Fruit fly (Drosophila melanogaster) whole organism, wandering third instar larva: ENCODE results near the gene CG31805.

Source experiments
- Abd-B ChIP-seq: fragments of >200 bp; optimal IDR thresholded peaks from 2 replicates; lab custom pipeline; 2017; ENCODE audit warnings: missing biosample characterization, missing genetic modification characterization
- CG9705 ChIP-seq: fragments of 200-800 bp; sonication (Bioruptor generic); optimal IDR thresholded peaks from 2 replicates; lab custom pipeline; 2018; ENCODE audit warnings: missing biosample characterization, mild to moderate bottlenecking, missing genetic modification characterization
- CrebA ChIP-seq: fragments of 200-800 bp; sonication (Bioruptor generic); optimal IDR thresholded peaks from 2 replicates; lab custom pipeline; 2016; ENCODE audit warnings: missing biosample characterization, mild to moderate bottlenecking, missing genetic modification characterization, borderline replicate concordance
- Dfd ChIP-seq: fragments of >200 bp; optimal IDR thresholded peaks from 2 replicates; lab custom pipeline; 2017; ENCODE audit warnings: missing biosample characterization, missing genetic modification characterization
- Dif ChIP-seq: fragments of 200-275, 200-300 bp; sonication (Bioruptor generic); optimal IDR thresholded peaks from 2 replicates; lab custom pipeline; 2018; ENCODE audit warnings: missing biosample characterization, missing genetic modification characterization; ENCODE audit not compliant: partially characterized antibody
- GATAd ChIP-seq: sonication (Bioruptor generic); optimal IDR thresholded peaks from 2 replicates; lab custom pipeline; 2016; ENCODE audit warnings: missing biosample characterization, missing genetic modification characterization
- HLH106 ChIP-seq: fragments of 200-800 bp; optimal IDR thresholded peaks from 3 replicates; lab custom pipeline; 2019; ENCODE audit warnings: missing biosample characterization, mild to moderate bottlenecking, missing genetic modification characterization, moderate library complexity
- Hnf4 ChIP-seq: fragments of 200-800 bp; sonication (Bioruptor generic); optimal IDR thresholded peaks from 2 replicates; lab custom pipeline; 2016; ENCODE audit warnings: missing biosample characterization, mild to moderate bottlenecking, missing genetic modification characterization
- Hr78 ChIP-seq: fragments of >200 bp; optimal IDR thresholded peaks from 2 replicates; lab custom pipeline; 2017; ENCODE audit warnings: missing biosample characterization, missing genetic modification characterization
- Hr83 ChIP-seq: fragments of 200-300 bp; sonication (Bioruptor generic); optimal IDR thresholded peaks from 2 replicates; lab custom pipeline; 2016; ENCODE audit warnings: missing biosample characterization, mild to moderate bottlenecking, missing genetic modification characterization, moderate library complexity; ENCODE audit not compliant: poor library complexity, severe bottlenecking
- Jra ChIP-seq: sonication (Bioruptor generic); optimal IDR thresholded peaks from 2 replicates; lab custom pipeline; 2016; ENCODE audit warnings: missing biosample characterization, missing genetic modification characterization
- Mio ChIP-seq: sonication (Bioruptor generic); optimal IDR thresholded peaks from 2 replicates; lab custom pipeline; 2016; ENCODE audit warnings: missing biosample characterization, missing genetic modification characterization
- Myc ChIP-seq: fragments of >200 bp; optimal IDR thresholded peaks from 2 replicates; lab custom pipeline; 2017
- N ChIP-seq: fragments of >200 bp; optimal IDR thresholded peaks from 2 replicates; lab custom pipeline; 2018; ENCODE audit warnings: missing biosample characterization, missing external identifiers, missing genetic modification characterization
- OdsH ChIP-seq: fragments of 200-800 bp; sonication (Bioruptor generic); optimal IDR thresholded peaks from 2 replicates; lab custom pipeline; 2016; ENCODE audit warnings: missing biosample characterization, mild to moderate bottlenecking, missing genetic modification characterization
- Rel ChIP-seq, 2 experiments: fragments of 200-800 bp; sonication (Bioruptor generic) in 1 of 2; optimal IDR thresholded peaks; 2 replicates in 1 of 2; 3 replicates in 1 of 2; lab custom pipeline; 2016 to 2019; ENCODE audit warnings: mild to moderate bottlenecking in 2 of 2, missing biosample characterization in 2 of 2, missing genetic modification characterization in 2 of 2, moderate library complexity in 1 of 2
- Sp1 ChIP-seq: fragments of 200-800 bp; sonication (Bioruptor generic); optimal IDR thresholded peaks from 3 replicates; lab custom pipeline; 2019; ENCODE audit warnings: missing biosample characterization, mild to moderate bottlenecking, missing genetic modification characterization, moderate library complexity
- Vsx2 ChIP-seq: fragments of 200-300, 225-300 bp; sonication (Bioruptor generic); optimal IDR thresholded peaks from 2 replicates; lab custom pipeline; 2018; ENCODE audit warnings: missing biosample characterization, missing genetic modification characterization; ENCODE audit not compliant: partially characterized antibody
- br ChIP-seq: fragments of 200-800 bp; sonication (Bioruptor generic); optimal IDR thresholded peaks from 2 replicates; lab custom pipeline; 2016; ENCODE audit warnings: missing biosample characterization, missing genetic modification characterization
- dl ChIP-seq, 2 experiments: fragments of 175-275, 200-275 bp in 1 of 2; fragments of 200-275 bp in 1 of 2; sonication (Bioruptor generic); optimal IDR thresholded peaks; lab custom pipeline; 2018; ENCODE audit warnings: mild to moderate bottlenecking in 2 of 2, missing biosample characterization in 2 of 2, missing genetic modification characterization in 2 of 2, moderate library complexity in 2 of 2; ENCODE audit not compliant: partially characterized antibody in 2 of 2, insufficient read depth in 1 of 2
- dmrt93B ChIP-seq: fragments of 200-800 bp; sonication (Bioruptor generic); optimal IDR thresholded peaks from 2 replicates; lab custom pipeline; 2018; ENCODE audit warnings: missing biosample characterization, mild to moderate bottlenecking, missing genetic modification characterization
- foxo ChIP-seq, 2 experiments: fragments of 200-800 bp; sonication (Bioruptor generic); optimal IDR thresholded peaks; 2 replicates in 1 of 2; 3 replicates in 1 of 2; lab custom pipeline; 2016 to 2017; ENCODE audit warnings: missing biosample characterization in 2 of 2, missing genetic modification characterization in 2 of 2
- fru ChIP-seq: fragments of 200-800 bp; sonication (Bioruptor generic); optimal IDR thresholded peaks from 3 replicates; lab custom pipeline; 2016; ENCODE audit warnings: missing biosample characterization, mild to moderate bottlenecking, missing genetic modification characterization
- jim ChIP-seq: fragments of 175-275, 200-325 bp; sonication (Bioruptor generic); optimal IDR thresholded peaks from 2 replicates; lab custom pipeline; 2016; ENCODE audit warnings: missing biosample characterization, mild to moderate bottlenecking, missing genetic modification characterization
- lola ChIP-seq: fragments of >200 bp; optimal IDR thresholded peaks from 2 replicates; lab custom pipeline; 2017; ENCODE audit warnings: missing biosample characterization, missing genetic modification characterization
- psq ChIP-seq: fragments of 200-800 bp; sonication (Bioruptor generic); optimal IDR thresholded peaks from 3 replicates; lab custom pipeline; 2017; ENCODE audit warnings: missing biosample characterization, mild to moderate bottlenecking, missing genetic modification characterization, moderate library complexity
- rgr ChIP-seq: fragments of 200-800 bp; sonication (Bioruptor generic); optimal IDR thresholded peaks from 3 replicates; lab custom pipeline; 2016; ENCODE audit warnings: missing biosample characterization, mild to moderate bottlenecking, missing genetic modification characterization
- sage ChIP-seq: fragments of 200-800 bp; sonication (Bioruptor generic); optimal IDR thresholded peaks from 2 replicates; lab custom pipeline; 2016; ENCODE audit warnings: missing biosample characterization, mild to moderate bottlenecking, missing genetic modification characterization
- sv ChIP-seq: fragments of 200-800 bp; sonication (Bioruptor generic); optimal IDR thresholded peaks from 3 replicates; lab custom pipeline; 2016; ENCODE audit warnings: missing biosample characterization, missing genetic modification characterization
- tai ChIP-seq: sonication (Bioruptor generic); optimal IDR thresholded peaks from 2 replicates; lab custom pipeline; 2016; ENCODE audit warnings: missing biosample characterization, missing genetic modification characterization
- usp ChIP-seq: fragments of >200 bp; optimal IDR thresholded peaks from 2 replicates; lab custom pipeline; 2017; ENCODE audit warnings: missing biosample characterization, missing genetic modification characterization
- woc ChIP-seq: sonication (Bioruptor generic); optimal IDR thresholded peaks from 2 replicates; lab custom pipeline; 2016; ENCODE audit warnings: missing biosample characterization, mild to moderate bottlenecking, missing genetic modification characterization

CG31805 gene

DNA sequence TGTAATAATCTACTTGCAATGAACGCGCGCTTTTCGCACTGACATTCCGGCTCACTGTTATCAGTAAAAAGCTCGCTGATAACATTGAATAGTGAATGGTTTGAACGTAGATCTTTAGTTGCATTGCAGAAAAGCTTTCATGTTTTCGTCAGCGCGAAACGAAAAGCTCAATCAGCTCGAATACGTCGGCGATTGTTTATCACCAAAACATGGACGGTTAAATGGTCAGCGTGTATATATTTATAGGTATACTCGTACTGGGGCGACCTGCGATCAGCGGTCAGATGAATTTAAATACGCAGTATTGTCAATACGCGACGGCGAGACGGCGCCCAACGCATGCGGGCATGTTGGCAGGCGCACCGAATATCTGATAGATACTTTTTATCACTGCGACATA lies 13.8 kb downstream of the CG31805 start:
- no peak for TF ChIP-seq Dif (GFP tag; lab: Kevin White, UChicago)
- TF ChIP-seq Rel (GFP tag; optimal IDR thresholded peaks at IDR 0.05; lab: Kevin White, UChicago): no peak
- TF ChIP-seq Rel (tag; optimal IDR thresholded peaks at IDR 0.05; lab: Kevin White, UChicago): peak; percentile 64
- TF ChIP-seq, all 38 proteins: peak for 1

DNA sequence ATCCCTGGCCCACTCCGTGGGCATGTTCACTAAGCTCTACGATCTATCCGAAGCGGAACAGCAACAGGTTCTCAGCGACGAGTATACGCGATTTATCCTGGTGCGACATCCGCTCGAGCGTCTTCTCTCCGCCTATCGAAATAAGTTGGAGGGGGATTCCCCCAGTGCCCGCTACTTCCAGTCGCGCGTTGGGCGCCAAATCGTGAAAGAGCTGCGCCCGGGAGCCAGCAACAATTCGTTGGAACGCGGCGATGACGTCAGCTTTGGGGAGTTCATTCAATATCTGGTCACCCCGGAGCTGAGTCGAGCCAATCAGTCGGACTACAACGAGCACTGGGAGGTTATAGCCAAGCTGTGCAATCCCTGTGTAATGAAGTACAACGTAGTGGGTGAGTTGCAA lies 14.9 kb downstream of the CG31805 start:
- TF ChIP-seq psq (GFP tag; lab: Kevin White, UChicago) (no peak), dl (GFP tag; optimal IDR thresholded peaks at IDR 0.05; lab: Kevin White, UChicago; ENCODE audit: insufficient read depth in 1 of 2, partially characterized antibody in 2 of 2) (no peak), Rel (GFP tag; optimal IDR thresholded peaks at IDR 0.05; lab: Kevin White, UChicago) (no peak), Rel (tag; optimal IDR thresholded peaks at IDR 0.05; lab: Kevin White, UChicago) (peak; percentile 59), OdsH (GFP tag; lab: Kevin White, UChicago) (no peak), HLH106 (tag; lab: Kevin White, UChicago) (no peak), Sp1 (GFP tag; lab: Kevin White, UChicago) (no peak), br (GFP tag; lab: Kevin White, UChicago) (no peak)

DNA sequence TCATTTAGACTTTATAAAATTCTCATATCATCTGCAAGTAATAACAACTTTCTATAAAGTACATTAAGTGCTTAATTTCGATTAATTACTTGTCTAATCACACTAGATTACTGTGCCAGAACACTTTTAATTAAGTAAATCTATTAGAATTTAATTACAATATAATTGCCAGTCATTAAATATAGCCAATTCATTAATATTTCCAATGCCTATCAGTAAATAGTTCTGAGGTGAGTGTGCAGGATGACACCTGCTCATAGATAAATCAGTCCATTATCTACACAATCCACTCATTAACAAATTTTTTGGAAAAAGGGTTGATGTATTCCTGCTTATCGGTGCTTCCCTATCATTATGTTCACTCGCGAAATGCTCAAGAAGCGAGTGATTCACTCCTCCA lies 15.6 kb downstream of the CG31805 start:
- no peak for TF ChIP-seq Hr78
- no peak for TF ChIP-seq Dfd (GFP tag; lab: Kevin White, UChicago)
- TF ChIP-seq usp (GFP tag; lab: Kevin White, UChicago): no peak
- TF ChIP-seq Sp1 (GFP tag; lab: Kevin White, UChicago): no peak
- no peak for TF ChIP-seq jim (GFP tag; lab: Kevin White, UChicago)
- TF ChIP-seq dmrt93B (GFP tag; lab: Kevin White, UChicago): no peak
- TF ChIP-seq GATAd (GFP tag; lab: Kevin White, UChicago): no peak
- no peak for TF ChIP-seq Hr83
- TF ChIP-seq Jra (GFP tag; lab: Kevin White, UChicago): no peak
- TF ChIP-seq Hnf4 (GFP tag; lab: Kevin White, UChicago): no peak

DNA sequence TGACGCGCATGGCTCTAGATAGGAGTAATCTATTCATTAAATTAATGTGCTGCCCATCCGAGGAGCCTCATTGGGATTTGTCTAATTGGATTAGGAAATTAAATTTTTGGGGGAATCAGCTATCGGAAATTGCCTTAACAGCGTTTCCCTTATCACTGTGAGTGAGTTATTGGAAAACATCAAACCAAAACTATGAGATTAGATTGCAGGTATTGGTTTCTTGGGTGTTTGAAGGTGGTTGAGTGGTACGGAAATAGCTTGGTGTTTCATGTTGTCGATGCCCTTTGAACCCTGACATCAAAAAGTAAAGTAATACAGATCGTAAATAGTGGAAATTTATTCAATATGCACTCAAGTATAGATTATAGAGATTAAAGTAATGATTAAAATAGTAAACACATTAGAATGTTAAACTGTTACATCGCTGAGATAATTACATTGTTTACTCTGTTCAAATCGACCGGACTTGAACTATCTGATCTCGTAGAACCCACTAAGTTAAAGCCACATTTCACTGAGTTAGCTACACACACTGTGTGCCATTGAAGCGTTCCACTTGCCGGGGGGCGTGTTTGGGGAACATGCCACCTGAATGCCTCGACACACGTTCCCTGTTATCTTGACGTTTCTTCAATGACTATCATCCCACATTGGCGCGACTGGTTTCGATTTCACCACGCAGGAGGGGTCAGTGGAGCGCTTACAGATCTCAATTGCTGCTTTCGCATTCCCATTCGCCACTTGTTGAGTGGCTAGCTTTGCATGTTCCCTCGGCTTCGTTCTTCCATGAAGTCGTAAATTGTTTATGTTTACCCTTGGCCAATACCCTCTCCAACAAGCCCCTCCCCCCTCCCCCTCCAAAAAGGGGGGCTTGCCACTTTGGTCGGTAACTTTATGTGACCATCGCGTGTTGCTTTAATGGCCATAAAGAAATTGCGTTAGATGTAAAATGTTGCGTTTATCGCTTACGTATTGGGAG lies 17.1 kb downstream of the CG31805 start:
- no peak for TF ChIP-seq N (GFP tag; lab: Kevin White, UChicago)
- TF ChIP-seq Abd-B (GFP tag; lab: Kevin White, UChicago): no peak
- TF ChIP-seq Sp1 (GFP tag; lab: Kevin White, UChicago): no peak
- no peak for TF ChIP-seq sv (GFP tag; lab: Kevin White, UChicago)
- no peak for TF ChIP-seq Dif (GFP tag; lab: Kevin White, UChicago)
- no peak for TF ChIP-seq Hnf4 (GFP tag; lab: Kevin White, UChicago)
- TF ChIP-seq fru (GFP tag; lab: Kevin White, UChicago): no peak
- TF ChIP-seq CrebA (GFP tag; lab: Kevin White, UChicago): no peak
- no peak for TF ChIP-seq Myc (lab: Kevin White, UChicago)
- no peak for TF ChIP-seq tai (GFP tag; lab: Kevin White, UChicago)
- TF ChIP-seq Vsx2 (GFP tag; lab: Kevin White, UChicago): no peak
- TF ChIP-seq jim (GFP tag; lab: Kevin White, UChicago): no peak

DNA sequence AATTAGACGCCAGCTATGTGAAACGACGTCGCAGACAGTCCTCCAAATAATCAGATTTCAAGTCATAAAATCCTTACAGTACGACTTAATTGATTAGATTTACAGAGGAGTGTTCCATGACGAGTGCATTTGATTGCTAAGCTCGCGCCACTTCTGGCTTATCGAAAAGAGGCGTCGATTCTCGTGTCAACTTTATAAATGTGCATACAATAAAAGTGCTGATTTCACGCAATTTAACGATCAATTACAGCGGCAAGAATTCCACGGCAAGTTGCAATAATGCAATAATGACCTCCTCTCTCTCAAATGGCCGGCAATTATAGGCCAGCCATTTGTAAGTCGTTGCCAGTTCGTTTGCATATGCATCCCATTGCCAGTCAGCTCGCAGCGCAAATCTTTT lies 17.9 kb downstream of the CG31805 start:
- TF ChIP-seq Dif (GFP tag; lab: Kevin White, UChicago) (no peak), HLH106 (tag; lab: Kevin White, UChicago) (no peak), Myc (lab: Kevin White, UChicago) (no peak), sage (GFP tag; lab: Kevin White, UChicago) (no peak)
- TF ChIP-seq, all 38 proteins: peak for 0

DNA sequence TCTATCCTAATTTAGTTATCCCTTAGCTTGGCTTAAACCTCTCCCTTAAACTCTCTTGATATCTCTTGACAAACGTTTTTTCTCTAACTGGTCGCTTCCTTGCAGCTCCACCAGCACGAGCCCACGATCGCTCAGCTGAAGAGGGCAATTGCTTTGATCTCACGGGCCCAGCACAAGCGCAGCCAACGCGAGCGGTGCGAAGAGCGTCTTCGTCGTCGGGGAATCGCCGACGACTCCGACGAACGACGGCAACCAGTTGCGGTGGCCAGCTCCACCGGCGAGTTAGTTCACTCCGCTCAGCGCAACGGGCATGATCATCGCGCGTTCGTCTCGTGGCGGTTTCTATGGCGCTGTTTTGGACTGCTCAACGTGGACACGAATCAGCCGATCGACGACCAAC lies 19.3 kb downstream of the CG31805 start:
- TF ChIP-seq CG9705 (GFP tag; lab: Kevin White, UChicago): no peak
- no peak for TF ChIP-seq jim (GFP tag; lab: Kevin White, UChicago)
- peak; percentile 29 for TF ChIP-seq woc (GFP tag; lab: Kevin White, UChicago)
- TF ChIP-seq Jra (GFP tag; lab: Kevin White, UChicago): no peak
- TF ChIP-seq dl (GFP tag; optimal IDR thresholded peaks at IDR 0.05; lab: Kevin White, UChicago; ENCODE audit: insufficient read depth in 1 of 2, partially characterized antibody in 2 of 2): peak; percentile 62 to 74
- TF ChIP-seq usp (GFP tag; lab: Kevin White, UChicago): no peak
- TF ChIP-seq Myc (lab: Kevin White, UChicago): no peak
- TF ChIP-seq N (GFP tag; lab: Kevin White, UChicago): no peak
- peak; percentile 83 for TF ChIP-seq Dif (GFP tag; lab: Kevin White, UChicago)
- no peak for TF ChIP-seq Abd-B (GFP tag; lab: Kevin White, UChicago)
- TF ChIP-seq lola (GFP tag; lab: Kevin White, UChicago): no peak
- no peak for TF ChIP-seq HLH106 (tag; lab: Kevin White, UChicago)
- TF ChIP-seq Hr83: peak; percentile 52
- no peak for TF ChIP-seq tai (GFP tag; lab: Kevin White, UChicago)
- TF ChIP-seq Mio (GFP tag; lab: Kevin White, UChicago): no peak
- TF ChIP-seq dmrt93B (GFP tag; lab: Kevin White, UChicago): no peak
- TF ChIP-seq CrebA (GFP tag; lab: Kevin White, UChicago): no peak
- TF ChIP-seq sv (GFP tag; lab: Kevin White, UChicago): no peak
- TF ChIP-seq Sp1 (GFP tag; lab: Kevin White, UChicago): no peak
- TF ChIP-seq sage (GFP tag; lab: Kevin White, UChicago): no peak
- no peak for TF ChIP-seq fru (GFP tag; lab: Kevin White, UChicago)
- peak in 1 of 2 experiments; percentile 8 for TF ChIP-seq foxo (GFP tag; optimal IDR thresholded peaks at IDR 0.05; lab: Kevin White, UChicago)
- peak; percentile 48 for TF ChIP-seq rgr (GFP tag; lab: Kevin White, UChicago)
- TF ChIP-seq Hr78: no peak
